Worm (Caenorhabditis elegans): ENCODE data around the gene C05C10.2.

C05C10.2 gene

ce11 chrII:9891823-9892222 lies 30.2 kb upstream of the C05C10.2 start (continued):
- TF ChIP-seq Y79H2A.3 (GFP tag; conservative IDR thresholded peaks at IDR 0.05) (no peak), rec-8 (tag; optimal IDR thresholded peaks at IDR 0.05) (no peak), mes-4 (tag; optimal IDR thresholded peaks at IDR 0.05) (no peak), ztf-26 (tag; optimal IDR thresholded peaks at IDR 0.05) (no peak), madf-10 (tag; optimal IDR thresholded peaks at IDR 0.05) (no peak), mcd-1 (GFP tag; IDR thresholded peaks at IDR 0.05) (no peak), F57C9.4 (tag; optimal IDR thresholded peaks at IDR 0.05) (no peak), dox-1 (GFP tag; IDR thresholded peaks at IDR 0.05) (peak; percentile 38; the same call in 1 of the 2 replicates), Y56A3A.18 (GFP tag; IDR thresholded peaks at IDR 0.05) (no peak), rpc-1 (optimal IDR thresholded peaks at IDR 0.05) (no peak), rpc-1 (tag; optimal IDR thresholded peaks at IDR 0.05) (no peak), snpc-1.3 (tag; optimal IDR thresholded peaks at IDR 0.05; ENCODE audit: insufficient read depth) (no peak), ztf-6 (GFP tag; IDR thresholded peaks at IDR 0.05) (no peak), die-1 (tag; optimal IDR thresholded peaks at IDR 0.05) (no peak), bed-1 (GFP tag; IDR thresholded peaks at IDR 0.05) (no peak), ceh-100 (GFP tag; IDR thresholded peaks at IDR 0.05) (no peak), F23B12.7 (tag; optimal IDR thresholded peaks at IDR 0.05; ENCODE audit: insufficient read depth) (no peak), unc-130 (GFP tag; optimal IDR thresholded peaks at IDR 0.05) (no peak), lin-54 (GFP tag; optimal IDR thresholded peaks at IDR 0.05) (peak; percentile 21), snpc-3.4 (tag; optimal IDR thresholded peaks at IDR 0.05) (no peak), aptf-2 (GFP tag; conservative IDR thresholded peaks at IDR 0.05) (no peak), ztf-22 (GFP tag; optimal IDR thresholded peaks at IDR 0.05) (peak; percentile 55), T07F8.4 (tag; optimal IDR thresholded peaks at IDR 0.05) (no peak), rcor-1 (GFP tag; IDR thresholded peaks at IDR 0.05) (no peak), tbp1 (GFP tag; optimal IDR thresholded peaks at IDR 0.05) (peak; percentile 4), ZK185.1 (tag; optimal IDR thresholded peaks at IDR 0.05; ENCODE audit: poor library complexity, severe bottlenecking) (no peak), F22D6.2 (tag; optimal IDR thresholded peaks at IDR 0.05) (no peak), dpff-1 (tag; optimal IDR thresholded peaks at IDR 0.05) (no peak), madf-3 (GFP tag; IDR thresholded peaks at IDR 0.05) (no peak), F57A8.1 (GFP tag; optimal IDR thresholded peaks at IDR 0.05) (no peak), hmg-1.2 (GFP tag; IDR thresholded peaks at IDR 0.05) (no peak), F55B11.4 (tag; optimal IDR thresholded peaks at IDR 0.05; ENCODE audit: borderline replicate concordance, insufficient read depth) (no peak), egl-18 (GFP tag; IDR thresholded peaks at IDR 0.05) (no peak), athp-1 (tag; optimal IDR thresholded peaks at IDR 0.05) (no peak), F10E7.11 (tag; optimal IDR thresholded peaks at IDR 0.05) (no peak), B0035.1 (tag; optimal IDR thresholded peaks at IDR 0.05) (no peak), B0336.3 (GFP tag; IDR thresholded peaks at IDR 0.05) (no peak), F33H1.4 (GFP tag; IDR thresholded peaks at IDR 0.05) (no peak), xnd-1 (tag; optimal IDR thresholded peaks at IDR 0.05) (no peak), ekl-4 (GFP tag; IDR thresholded peaks at IDR 0.05) (peak; percentile 13; the same call in 1 of the 2 replicates), zfh-2 (GFP tag; conservative IDR thresholded peaks at IDR 0.05) (no peak), let-607 (tag; optimal IDR thresholded peaks at IDR 0.05) (peak; percentile 96 to 97), madf-6 (GFP tag; IDR thresholded peaks at IDR 0.05) (peak; percentile 33; the same call in 1 of the 2 replicates), somi-1 (GFP tag; optimal IDR thresholded peaks at IDR 0.05) (no peak), ztf-3 (GFP tag; optimal IDR thresholded peaks at IDR 0.05) (no peak), attf-6 (GFP tag; IDR thresholded peaks at IDR 0.05) (no peak), nfya-1 (tag; optimal IDR thresholded peaks at IDR 0.05; ENCODE audit: borderline replicate concordance, insufficient read depth) (no peak), Y53F4B.3 (GFP tag; IDR thresholded peaks at IDR 0.05) (no peak), let-526 (GFP tag; IDR thresholded peaks at IDR 0.05) (no peak)
